Fruit fly (Drosophila melanogaster) S2 (cell line): ENCODE measurements around the gene CG4789.

Experiments
- CG8478 ChIP-seq: fragments of >200 bp; optimal IDR thresholded peaks from 2 replicates; lab custom pipeline; 2018
- CTCF ChIP-seq, 2 experiments: fragments of >200 bp; optimal IDR thresholded peaks; 2 replicates each; lab custom pipeline; 2018

The CG4789 gene

dm6 chrX:16808654-16809053 is 7.9 kb downstream of the CG4789 start:
- TF ChIP-seq CTCF (optimal IDR thresholded peaks at IDR 0.05; lab: Kevin White, UChicago), result no peak

DNA sequence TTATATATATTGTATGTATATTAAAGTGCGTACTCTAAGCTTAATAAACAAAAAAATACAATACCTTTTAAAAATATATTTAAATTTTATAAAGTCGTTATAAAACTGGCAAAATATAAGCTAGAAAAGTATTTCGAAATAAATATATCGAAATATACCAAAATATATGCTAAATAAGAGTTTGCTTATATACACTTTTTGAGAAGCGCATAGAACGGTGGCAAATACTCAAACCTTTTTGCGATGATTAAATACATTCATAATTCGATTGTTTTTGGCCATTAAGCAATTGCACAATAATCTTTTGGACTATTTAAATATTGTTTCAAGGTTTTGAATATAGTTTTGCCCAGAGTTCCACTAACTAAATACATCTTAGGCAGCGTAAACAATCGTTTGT is 8.4 kb downstream of the CG4789 start:
- no peak for TF ChIP-seq CTCF (optimal IDR thresholded peaks at IDR 0.05; lab: Kevin White, UChicago)
- TF ChIP-seq CG8478 (lab: Kevin White, UChicago), result no peak

DNA sequence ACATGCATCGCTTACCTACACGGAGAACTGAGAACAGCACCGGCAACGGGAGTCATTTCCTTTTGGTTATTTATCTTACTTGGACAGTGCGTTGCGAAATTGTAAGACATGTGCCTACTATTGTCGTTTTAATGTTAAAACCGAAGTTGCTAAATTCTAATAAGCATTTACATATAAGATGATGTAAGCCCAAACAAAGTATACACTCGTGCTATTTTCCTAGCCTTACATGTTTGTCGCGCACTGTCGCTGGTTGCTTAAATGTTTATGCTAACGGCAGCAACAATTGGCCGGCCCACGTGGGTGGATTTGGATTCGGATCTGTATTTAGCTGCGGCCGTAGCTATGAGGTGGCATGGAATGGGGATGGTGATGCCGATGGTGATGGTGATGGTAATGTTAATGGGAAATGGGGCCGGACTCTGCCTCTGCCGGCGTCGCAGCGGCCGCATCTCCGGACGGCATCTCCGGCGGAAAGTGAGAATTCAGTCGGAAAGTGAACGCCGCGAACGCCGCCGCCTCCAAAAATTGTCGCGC is 10.6 kb downstream of the CG4789 start, which contains the start of gene CG4829:
Gene CG4829 (plus strand): TSS at position 487 of the 537 bp plus-strand sequence.
- TF ChIP-seq CG8478 (lab: Kevin White, UChicago) (no peak), CTCF (optimal IDR thresholded peaks at IDR 0.05; lab: Kevin White, UChicago) (no peak)

DNA sequence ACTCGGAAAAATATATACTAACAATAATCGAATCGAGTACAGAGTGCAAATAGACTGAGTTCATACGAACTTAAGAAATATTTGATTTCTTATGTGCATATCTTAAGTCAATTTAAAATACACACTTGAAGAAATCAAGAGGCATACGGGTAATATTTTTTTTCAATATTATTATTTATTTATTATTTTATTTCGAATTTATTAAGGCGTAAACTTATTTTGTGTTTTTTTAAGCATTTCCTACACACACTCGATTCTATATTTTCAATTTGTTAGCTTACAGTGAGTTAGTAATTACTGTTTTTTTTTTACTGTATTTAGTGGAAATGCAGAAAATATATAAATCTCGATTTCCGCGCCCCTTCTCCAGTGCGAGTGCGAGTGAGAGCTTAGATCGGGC is 12.5 kb downstream of the CG4789 start:
- TF ChIP-seq CTCF (optimal IDR thresholded peaks at IDR 0.05; lab: Kevin White, UChicago) (no peak), CG8478 (lab: Kevin White, UChicago) (no peak)

dm6 chrX:16814351-16814750 is 13.6 kb downstream of the CG4789 start:
- TF ChIP-seq CTCF (optimal IDR thresholded peaks at IDR 0.05; lab: Kevin White, UChicago) (no peak), CG8478 (lab: Kevin White, UChicago) (no peak)

DNA sequence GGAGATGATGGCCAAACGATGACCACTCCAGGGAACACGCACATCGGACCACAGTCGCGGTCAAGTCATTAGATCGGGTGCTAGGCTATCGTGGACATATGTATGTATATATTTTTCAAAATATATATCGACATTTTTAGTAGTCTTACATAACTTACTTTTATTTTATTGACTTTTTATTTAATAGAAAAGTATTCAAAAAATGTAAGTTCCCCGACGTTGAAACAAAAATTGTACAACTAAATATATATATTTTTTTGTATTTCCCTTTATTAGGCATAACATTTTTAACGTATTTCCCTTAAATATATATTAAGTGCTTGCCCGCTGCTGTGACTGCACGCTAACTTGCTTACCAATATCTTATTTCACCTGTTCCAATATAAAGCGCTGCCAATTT is 14.4 kb downstream of the CG4789 start:
- TF ChIP-seq CTCF (optimal IDR thresholded peaks at IDR 0.05; lab: Kevin White, UChicago) (no peak), CG8478 (lab: Kevin White, UChicago) (no peak)

DNA sequence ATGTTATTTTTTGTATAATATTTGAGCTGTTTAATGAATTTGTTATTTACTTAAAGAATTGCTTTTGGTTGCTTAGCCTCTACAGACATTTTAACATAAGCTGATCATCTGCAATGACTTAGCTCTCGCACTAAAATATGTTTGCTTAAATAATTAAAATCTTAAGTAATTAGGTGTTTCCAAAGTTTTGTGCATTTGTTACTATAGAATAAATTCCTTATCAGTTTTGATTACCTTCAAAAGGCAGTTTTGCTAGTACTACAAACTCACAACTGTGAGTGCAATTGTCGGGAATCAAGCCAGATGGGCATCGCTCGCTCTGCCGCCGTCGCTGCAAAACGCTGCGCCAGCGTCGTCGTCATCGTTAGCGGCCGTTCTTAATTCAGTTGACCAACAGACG is 15.8 kb downstream of the CG4789 start:
- TF ChIP-seq CTCF (optimal IDR thresholded peaks at IDR 0.05; lab: Kevin White, UChicago) (no peak), CG8478 (lab: Kevin White, UChicago) (no peak)

DNA sequence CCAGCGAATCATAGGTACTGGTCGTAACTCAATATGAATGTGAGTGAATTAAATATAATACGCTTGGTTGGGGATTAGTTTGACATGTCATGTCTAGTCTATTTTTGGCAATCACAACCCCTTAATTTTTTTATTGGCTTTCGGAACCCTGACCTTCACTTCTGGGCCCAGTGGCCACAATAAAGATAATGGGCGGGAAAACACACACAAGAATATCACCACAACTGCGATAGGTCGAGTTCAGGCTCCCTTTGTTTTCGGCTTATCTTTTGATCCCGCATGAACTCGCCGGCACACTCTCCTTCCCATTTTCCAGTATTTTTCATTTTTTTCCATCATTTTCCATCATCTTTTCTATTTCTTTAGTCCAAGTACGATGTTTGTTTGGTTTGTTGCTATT is 17.5 kb downstream of the CG4789 start:
- TF ChIP-seq CG8478 (lab: Kevin White, UChicago) (no peak), CTCF (optimal IDR thresholded peaks at IDR 0.05; lab: Kevin White, UChicago) (no peak)

DNA sequence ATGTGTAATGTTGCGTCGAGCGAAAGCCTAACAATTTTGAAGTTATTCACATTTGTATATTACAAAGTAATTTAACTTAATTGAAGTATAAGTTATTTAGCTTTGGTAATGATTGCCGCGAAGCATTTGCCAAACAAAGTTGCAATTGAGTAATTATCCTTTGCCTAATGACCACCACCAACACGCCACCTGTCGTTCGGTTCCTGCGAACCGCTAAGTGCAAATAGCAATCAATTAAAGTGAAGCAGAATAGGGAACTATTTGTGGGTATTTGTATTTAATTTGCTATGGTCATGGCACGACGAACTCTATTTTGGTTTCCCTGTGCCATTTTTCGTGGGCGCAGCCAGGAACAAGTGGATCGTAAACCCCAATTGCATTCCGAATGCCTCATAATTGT is 19.9 kb downstream of the CG4789 start:
- TF ChIP-seq CTCF (optimal IDR thresholded peaks at IDR 0.05; lab: Kevin White, UChicago) (peak; percentile 63 to 69), CG8478 (lab: Kevin White, UChicago) (no peak)

DNA sequence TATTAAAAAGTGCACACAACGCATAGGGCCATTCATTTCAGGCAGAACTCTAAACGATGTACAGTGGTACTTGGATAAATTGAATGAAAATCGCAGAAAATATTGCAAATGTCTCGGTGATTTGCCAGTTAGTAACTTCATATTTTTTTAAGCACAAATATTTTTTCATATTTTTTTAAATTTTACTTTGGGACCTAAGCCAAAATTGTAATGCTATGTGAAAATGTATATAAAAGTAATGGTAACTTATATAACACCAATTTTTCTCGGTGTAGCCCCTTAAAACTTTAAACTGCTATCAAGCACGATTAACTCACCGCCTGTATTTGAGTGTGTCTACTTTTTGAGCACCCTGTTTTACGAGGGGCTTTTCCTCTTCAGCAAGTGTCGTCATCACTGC is 20.5 kb downstream of the CG4789 start:
- no peak for TF ChIP-seq CTCF (optimal IDR thresholded peaks at IDR 0.05; lab: Kevin White, UChicago)
- no peak for TF ChIP-seq CG8478 (lab: Kevin White, UChicago)

DNA sequence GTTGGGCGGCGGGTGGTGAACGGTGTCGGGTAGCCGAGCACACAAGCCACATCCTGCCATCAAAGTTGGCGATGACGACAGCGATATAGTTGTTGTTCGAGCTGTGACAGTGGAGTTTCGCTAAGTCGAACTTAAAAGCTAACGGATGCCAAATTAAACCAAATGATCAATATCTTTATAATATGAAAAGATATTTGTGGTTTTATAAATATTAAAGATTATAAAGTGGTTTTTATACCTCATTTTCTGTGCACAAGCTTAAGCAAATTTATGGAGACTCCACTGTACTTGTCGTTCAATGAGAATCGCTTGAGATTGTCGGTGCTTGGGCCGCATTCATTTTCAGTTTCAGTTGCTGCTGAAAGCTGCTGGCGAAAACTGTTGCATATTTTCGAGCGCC is 21.4 kb downstream of the CG4789 start:
- TF ChIP-seq CG8478 (lab: Kevin White, UChicago), result no peak
- TF ChIP-seq CTCF (optimal IDR thresholded peaks at IDR 0.05; lab: Kevin White, UChicago), result no peak

DNA sequence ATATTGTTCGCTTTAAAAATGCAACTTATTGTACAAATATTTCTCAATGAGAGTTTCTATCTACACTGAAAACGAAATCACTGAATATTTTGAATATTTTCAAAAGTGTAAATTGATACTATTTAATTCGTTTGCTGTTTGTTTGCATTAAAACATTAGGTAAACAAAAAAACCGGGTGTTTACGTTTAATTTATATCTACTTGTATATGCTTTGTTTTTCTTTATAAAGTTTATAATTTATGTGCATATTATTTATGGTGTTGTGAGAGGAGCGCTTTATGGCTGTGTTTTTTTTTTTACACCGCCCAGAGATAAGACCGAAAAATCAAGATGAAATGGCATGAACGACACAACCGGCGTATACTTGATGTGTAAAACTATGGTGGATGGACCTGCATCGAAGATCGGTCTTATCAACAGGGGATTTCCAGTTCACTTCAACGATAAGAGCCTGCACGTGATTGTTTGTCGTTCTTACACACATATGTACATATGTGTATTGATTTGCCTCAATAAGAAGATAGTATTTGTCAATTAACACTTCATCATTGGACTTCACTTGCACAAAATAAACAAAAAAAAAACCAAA is 28.8 kb downstream of the CG4789 start:
- TF ChIP-seq CG8478 (lab: Kevin White, UChicago), result no peak

DNA sequence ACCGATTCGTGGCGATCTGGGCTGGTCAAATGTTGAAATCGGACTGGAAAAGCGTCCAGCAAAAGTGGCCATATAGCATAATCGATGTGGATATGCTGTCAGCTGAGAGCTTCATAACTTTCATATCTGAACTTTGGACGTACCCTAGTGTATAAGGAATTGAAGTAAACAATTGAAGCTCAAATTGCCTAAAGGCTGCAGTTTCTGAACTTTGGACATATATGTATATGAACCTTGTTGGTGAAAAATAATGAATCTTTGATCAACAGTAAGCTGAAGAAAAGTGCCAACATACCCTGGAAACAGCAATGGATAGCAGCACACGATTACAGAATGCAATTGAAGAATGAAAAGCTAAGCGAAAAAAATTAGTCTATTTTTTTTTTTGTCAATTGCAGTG is 29.4 kb downstream of the CG4789 start:
- TF ChIP-seq CG8478 (lab: Kevin White, UChicago), result no peak
- TF ChIP-seq CTCF (optimal IDR thresholded peaks at IDR 0.05; lab: Kevin White, UChicago), result no peak

- TF ChIP-seq CTCF (optimal IDR thresholded peaks at IDR 0.05; lab: Kevin White, UChicago), result no peak
- no peak for TF ChIP-seq CG8478 (lab: Kevin White, UChicago)
Observed at dm6 chrX:16831848-16832247, 31.1 kb downstream of the CG4789 start.

dm6 chrX:16833097-16833496 is 32.4 kb downstream of the CG4789 start:
- no peak for TF ChIP-seq CG8478 (lab: Kevin White, UChicago)
- no peak for TF ChIP-seq CTCF (optimal IDR thresholded peaks at IDR 0.05; lab: Kevin White, UChicago)

DNA sequence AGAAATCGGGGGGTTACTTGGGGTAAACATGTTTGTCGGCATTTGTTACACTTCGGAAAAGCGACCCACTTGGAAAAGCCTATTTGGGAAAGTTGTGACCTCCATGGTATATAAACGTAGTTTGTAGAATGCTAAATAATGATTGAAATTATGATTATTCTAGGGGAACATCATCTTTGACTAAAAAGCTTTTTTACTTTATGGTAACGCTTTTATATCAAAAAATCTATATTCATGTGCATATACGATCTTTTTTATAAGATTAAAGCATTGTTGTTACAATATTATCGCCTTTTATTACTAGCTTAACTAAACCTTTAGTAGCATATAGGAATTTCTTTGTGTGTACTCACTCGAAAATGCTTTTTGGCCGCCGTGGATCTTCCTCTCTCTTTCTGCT is 33.5 kb downstream of the CG4789 start:
- TF ChIP-seq CG8478 (lab: Kevin White, UChicago) (no peak), CTCF (optimal IDR thresholded peaks at IDR 0.05; lab: Kevin White, UChicago) (no peak)
